Comparison of ENCODE assay signal across 3 fruit fly cellular contexts in genomic region chr3L:9854583-9855519, dm6.
TF ChIP-seq lines count a peak whose summit lies in the region.

Gene RasGAP1, minus strand, starts transcription at chr3L:9855285.

TF ChIP-seq in whole organism, adult, 20 proteins besides CTCF, POLR2A, EP300 and RAD21 (continued from another document):
- TF ChIP-seq cic (GFP tag; optimal IDR thresholded peaks at IDR 0.05; lab: Kevin White, UChicago) (peak; percentile 46), ovo (GFP tag; optimal IDR thresholded peaks at IDR 0.05; lab: Kevin White, UChicago) (no peak), Hr96 (GFP tag; optimal IDR thresholded peaks at IDR 0.05; lab: Kevin White, UChicago) (no peak)

TF ChIP-seq in whole organism, embryonic, 481 proteins besides CTCF, POLR2A, EP300 and RAD21 (continued from another document and continues in another):
- peak; percentile 60 for TF ChIP-seq CG11504 (tag; optimal IDR thresholded peaks at IDR 0.05; lab: Kevin White, UChicago)
- no peak for TF ChIP-seq ERR (GFP tag; optimal IDR thresholded peaks at IDR 0.05; lab: Kevin White, UChicago)
- peak; percentile 12 for TF ChIP-seq D (optimal IDR thresholded peaks at IDR 0.05; lab: Kevin White, UChicago)
- no peak for TF ChIP-seq D (GFP tag; optimal IDR thresholded peaks at IDR 0.05; lab: Kevin White, UChicago)
- 0 out of 2 replicates have a peak, but pooled peaks have one; percentile 7 for TF ChIP-seq Taf1 (GFP tag; IDR thresholded peaks at IDR 0.05; lab: Robert Waterston, UW)
- no peak; the same call in 1 of the 2 replicates for TF ChIP-seq ato (GFP tag; IDR thresholded peaks at IDR 0.05; lab: Robert Waterston, UW; ENCODE audit: partially characterized antibody)
- TF ChIP-seq dati (GFP tag; IDR thresholded peaks at IDR 0.05; lab: Robert Waterston, UW): no peak
- peak; percentile 25 for TF ChIP-seq Dp (GFP tag; optimal IDR thresholded peaks at IDR 0.05; lab: Kevin White, UChicago)
- no peak for TF ChIP-seq CG12391 (tag; optimal IDR thresholded peaks at IDR 0.05; lab: Kevin White, UChicago)
- peak; percentile 11; the same call in 2 of the 3 replicates for TF ChIP-seq row (GFP tag; IDR thresholded peaks at IDR 0.05; lab: Robert Waterston, UW)
- no peak for TF ChIP-seq Dek (tag; optimal IDR thresholded peaks at IDR 0.05; lab: Kevin White, UChicago)
- TF ChIP-seq CG5180 (GFP tag; optimal IDR thresholded peaks at IDR 0.05; lab: Kevin White, UChicago): peak; percentile 46
- TF ChIP-seq CG1024 (GFP tag; IDR thresholded peaks at IDR 0.05; lab: Robert Waterston, UW): no peak
- TF ChIP-seq CG15269 (tag; optimal IDR thresholded peaks at IDR 0.05; lab: Kevin White, UChicago): peak; percentile 22
- TF ChIP-seq CG2116 (GFP tag; optimal IDR thresholded peaks at IDR 0.05; lab: Kevin White, UChicago): peak; percentile 95
- TF ChIP-seq CG1832 (GFP tag; optimal IDR thresholded peaks at IDR 0.05; lab: Kevin White, UChicago): peak; percentile 88
- TF ChIP-seq dysf (GFP tag; IDR thresholded peaks at IDR 0.05; lab: Robert Waterston, UW): no peak
- TF ChIP-seq Rfx (GFP tag; IDR thresholded peaks at IDR 0.05; lab: Robert Waterston, UW): 0 out of 2 replicates have a peak, but pooled peaks have one; percentile 12
- peak; percentile 61 for TF ChIP-seq BEAF-32 (GFP tag; optimal IDR thresholded peaks at IDR 0.05; lab: Kevin White, UChicago)
- TF ChIP-seq z (GFP tag; IDR thresholded peaks at IDR 0.05; lab: Robert Waterston, UW): 0 out of 3 replicates have a peak, but pooled peaks have one; percentile 36
- peak; percentile 24 for TF ChIP-seq Blimp-1 (GFP tag; optimal IDR thresholded peaks at IDR 0.05; lab: Kevin White, UChicago)
- no peak for TF ChIP-seq peb (GFP tag; IDR thresholded peaks at IDR 0.05; lab: Robert Waterston, UW)
- TF ChIP-seq amos (GFP tag; IDR thresholded peaks at IDR 0.05; lab: Robert Waterston, UW; ENCODE audit: partially characterized antibody): peak; percentile 46
- TF ChIP-seq cas (GFP tag; IDR thresholded peaks at IDR 0.05; lab: Robert Waterston, UW): no peak
- TF ChIP-seq MTF-1 (GFP tag; optimal IDR thresholded peaks at IDR 0.05; lab: Kevin White, UChicago; ENCODE audit: borderline replicate concordance): peak; percentile 13
- TF ChIP-seq CG6689 (GFP tag; IDR thresholded peaks at IDR 0.05; lab: Robert Waterston, UW): 0 out of 2 replicates have a peak, but pooled peaks have one; percentile 5
- peak; percentile 56 for TF ChIP-seq Dref (GFP tag; IDR thresholded peaks at IDR 0.05; lab: Robert Waterston, UW)
- TF ChIP-seq tll (GFP tag; optimal IDR thresholded peaks at IDR 0.05; lab: Kevin White, UChicago): peak in 1 of 2 experiments; percentile 25
- peak; percentile 36 for TF ChIP-seq chn (GFP tag; optimal IDR thresholded peaks at IDR 0.05; lab: Kevin White, UChicago)
- peak in 1 of 2 experiments; percentile 10 for TF ChIP-seq Pdp1 (GFP tag; optimal IDR thresholded peaks at IDR 0.05; lab: Kevin White, UChicago)
- TF ChIP-seq zfh1 (GFP tag; IDR thresholded peaks at IDR 0.05; lab: Robert Waterston, UW): peak; percentile 37; the same call in 1 of the 3 replicates
- peak; percentile 26; the same call in 1 of the 2 replicates for TF ChIP-seq sob (GFP tag; IDR thresholded peaks at IDR 0.05; lab: Robert Waterston, UW)
- TF ChIP-seq E2f2 (GFP tag; IDR thresholded peaks at IDR 0.05; lab: Robert Waterston, UW): no peak
- peak; percentile 43 for TF ChIP-seq stwl (tag; optimal IDR thresholded peaks at IDR 0.05; lab: Kevin White, UChicago)
- TF ChIP-seq gro (GFP tag; optimal IDR thresholded peaks at IDR 0.05; lab: Kevin White, UChicago): peak; percentile 33
- TF ChIP-seq Max (GFP tag; optimal IDR thresholded peaks at IDR 0.05; lab: Kevin White, UChicago): peak; percentile 16
- TF ChIP-seq Fer3 (tag; optimal IDR thresholded peaks at IDR 0.05; lab: Kevin White, UChicago): no peak
- peak; percentile 22 for TF ChIP-seq sug (tag; optimal IDR thresholded peaks at IDR 0.05; lab: Kevin White, UChicago)
- TF ChIP-seq Adf1 (GFP tag; IDR thresholded peaks at IDR 0.05; lab: Robert Waterston, UW): peak; percentile 44
- no peak for TF ChIP-seq CG10209 (GFP tag; optimal IDR thresholded peaks at IDR 0.05; lab: Kevin White, UChicago)
- TF ChIP-seq Sry-β (GFP tag; optimal IDR thresholded peaks at IDR 0.05; lab: Kevin White, UChicago): no peak
- TF ChIP-seq Doc3 (GFP tag; IDR thresholded peaks at IDR 0.05; lab: Robert Waterston, UW; ENCODE audit: partially characterized antibody): 0 out of 3 replicates have a peak, but pooled peaks have one; percentile 44
- TF ChIP-seq HLH4C (GFP tag; IDR thresholded peaks at IDR 0.05; lab: Robert Waterston, UW; ENCODE audit: partially characterized antibody): peak; percentile 54; the same call in 2 of the 3 replicates
- peak; percentile 85 for TF ChIP-seq CG9797 (GFP tag; optimal IDR thresholded peaks at IDR 0.05; lab: Kevin White, UChicago)
- TF ChIP-seq so (GFP tag; IDR thresholded peaks at IDR 0.05; lab: Robert Waterston, UW): peak; percentile 43; the same call in 1 of the 3 replicates
- no peak for TF ChIP-seq da (GFP tag; optimal IDR thresholded peaks at IDR 0.05; lab: Kevin White, UChicago)
- TF ChIP-seq chm (GFP tag; IDR thresholded peaks at IDR 0.05; lab: Robert Waterston, UW): peak; percentile 52
- TF ChIP-seq CG8478 (optimal IDR thresholded peaks at IDR 0.05; lab: Kevin White, UChicago): peak; percentile 72
- peak; percentile 28; the same call in 1 of the 2 replicates for TF ChIP-seq inv (GFP tag; IDR thresholded peaks at IDR 0.05; lab: Robert Waterston, UW; ENCODE audit: partially characterized antibody)
- TF ChIP-seq Myb (GFP tag; optimal IDR thresholded peaks at IDR 0.05; lab: Kevin White, UChicago): peak; percentile 9
- TF ChIP-seq sr (GFP tag; IDR thresholded peaks at IDR 0.05; lab: Robert Waterston, UW): 0 out of 3 replicates have a peak, but pooled peaks have one; percentile 16
- no peak for TF ChIP-seq H15 (GFP tag; IDR thresholded peaks at IDR 0.05; lab: Robert Waterston, UW)
- TF ChIP-seq ATbp (GFP tag; optimal IDR thresholded peaks at IDR 0.05; lab: Kevin White, UChicago): peak; percentile 2
- TF ChIP-seq CG9932 (GFP tag; IDR thresholded peaks at IDR 0.05; lab: Robert Waterston, UW): peak; percentile 22; the same call in 1 of the 2 replicates
- TF ChIP-seq vvl (GFP tag; IDR thresholded peaks at IDR 0.05; lab: Robert Waterston, UW): peak; percentile 51
- peak; percentile 78 for TF ChIP-seq gfzf (GFP tag; optimal IDR thresholded peaks at IDR 0.05; lab: Kevin White, UChicago)
- peak; percentile 17 for TF ChIP-seq nmo (GFP tag; optimal IDR thresholded peaks at IDR 0.05; lab: Kevin White, UChicago)
- peak; percentile 50 for TF ChIP-seq ewg (GFP tag; optimal IDR thresholded peaks at IDR 0.05; lab: Kevin White, UChicago)
- TF ChIP-seq BtbVII (GFP tag; optimal IDR thresholded peaks at IDR 0.05; lab: Kevin White, UChicago): no peak
- TF ChIP-seq lab (GFP tag; optimal IDR thresholded peaks at IDR 0.05; lab: Kevin White, UChicago): peak; percentile 4

TF ChIP-seq in whole organism, wandering third instar larva, 38 proteins besides CTCF, POLR2A, EP300 and RAD21 (continued from another document):
- peak; percentile 90 for TF ChIP-seq Dif (GFP tag; optimal IDR thresholded peaks at IDR 0.05; lab: Kevin White, UChicago; ENCODE audit: partially characterized antibody)
- TF ChIP-seq foxo (GFP tag; optimal IDR thresholded peaks at IDR 0.05; lab: Kevin White, UChicago): no peak
- no peak for TF ChIP-seq GATAd (GFP tag; optimal IDR thresholded peaks at IDR 0.05; lab: Kevin White, UChicago)
